Worm (Caenorhabditis elegans) whole organism, late embryonic: ENCODE measurements around the gene F55A4.13.
A peak's percentile ranks its signal among the peaks of the same experiment; 100 is the strongest.

Source experiments
- C08G9.2 ChIP-seq: sonication (generic microtip); optimal IDR thresholded peaks from 2 replicates; lab custom pipeline; 2016; ENCODE audit warnings: mild to moderate bottlenecking, missing genetic modification characterization, moderate library complexity, missing compliant biosample characterization
- F13H6.1 ChIP-seq: sonication (generic microtip); optimal IDR thresholded peaks from 2 replicates; lab custom pipeline; 2016; ENCODE audit warnings: missing genetic modification characterization, missing compliant biosample characterization
- K09A11.1 ChIP-seq: sonication (generic microtip); optimal IDR thresholded peaks from 2 replicates; lab custom pipeline; 2017; ENCODE audit warnings: antibody characterized with exemption, mild to moderate bottlenecking, missing genetic modification characterization, missing compliant biosample characterization; ENCODE audit not compliant: insufficient read depth
- Y22D7AL.16 ChIP-seq: sonication (generic microtip); optimal IDR thresholded peaks from 2 replicates; lab custom pipeline; 2016; ENCODE audit warnings: missing genetic modification characterization, missing compliant biosample characterization
- ceh-18 ChIP-seq: sonication (generic microtip); optimal IDR thresholded peaks from 2 replicates; lab custom pipeline; 2016; ENCODE audit warnings: missing genetic modification characterization, missing compliant biosample characterization
- ceh-19 ChIP-seq: fragments of 200-800 bp; sonication (Bioruptor generic); optimal IDR thresholded peaks from 2 replicates; lab custom pipeline; 2018; ENCODE audit warnings: mild to moderate bottlenecking, missing genetic modification characterization, missing compliant biosample characterization
- ceh-2 ChIP-seq: sonication (generic microtip); optimal IDR thresholded peaks from 2 replicates; lab custom pipeline; 2016; ENCODE audit warnings: missing genotype, missing genetic modification characterization, missing compliant biosample characterization
- ceh-24 ChIP-seq: sonication (generic microtip); optimal IDR thresholded peaks from 2 replicates; lab custom pipeline; 2016; ENCODE audit warnings: mild to moderate bottlenecking, missing genetic modification characterization, missing compliant biosample characterization
- ceh-30 ChIP-seq: fragments of 150-350 bp; optimal IDR thresholded peaks from 2 replicates; lab custom pipeline; 2014; ENCODE audit warnings: missing biosample characterization, missing genetic modification characterization
- ceh-31 ChIP-seq: sonication (generic microtip); optimal IDR thresholded peaks from 2 replicates; lab custom pipeline; 2016; ENCODE audit warnings: missing genetic modification characterization, missing compliant biosample characterization
- ceh-6 ChIP-seq: fragments of 200-800 bp; sonication (Bioruptor generic); optimal IDR thresholded peaks from 2 replicates; lab custom pipeline; 2018; ENCODE audit warnings: mild to moderate bottlenecking, missing genetic modification characterization, missing compliant biosample characterization
- dmd-4 ChIP-seq: sonication (generic microtip); optimal IDR thresholded peaks from 2 replicates; lab custom pipeline; 2016; ENCODE audit warnings: borderline replicate concordance, missing genetic modification characterization, missing compliant biosample characterization
- dve-1 ChIP-seq: sonication (generic microtip); optimal IDR thresholded peaks from 2 replicates; lab custom pipeline; 2017; ENCODE audit warnings: antibody characterized with exemption, mild to moderate bottlenecking, missing genetic modification characterization, missing compliant biosample characterization
- fax-1 ChIP-seq: sonication (generic microtip); optimal IDR thresholded peaks from 2 replicates; lab custom pipeline; 2016; ENCODE audit warnings: missing genotype, missing genetic modification characterization, missing compliant biosample characterization
- fkh-6 ChIP-seq: sonication (generic microtip); optimal IDR thresholded peaks from 2 replicates; lab custom pipeline; 2016; ENCODE audit warnings: missing genetic modification characterization, missing compliant biosample characterization
- hlh-13 ChIP-seq: fragments of 200-800 bp; sonication (Bioruptor generic); optimal IDR thresholded peaks from 2 replicates; lab custom pipeline; 2018; ENCODE audit warnings: mild to moderate bottlenecking, missing genetic modification characterization, missing compliant biosample characterization
- hlh-15 ChIP-seq: sonication (generic microtip); optimal IDR thresholded peaks from 2 replicates; lab custom pipeline; 2016; ENCODE audit warnings: missing genetic modification characterization, missing compliant biosample characterization
- hlh-8 ChIP-seq: sonication (generic microtip); optimal IDR thresholded peaks from 2 replicates; lab custom pipeline; 2016; ENCODE audit warnings: missing genotype, missing genetic modification characterization, missing compliant biosample characterization
- madf-2 ChIP-seq: sonication (generic microtip); optimal IDR thresholded peaks from 2 replicates; lab custom pipeline; 2017; ENCODE audit warnings: missing genetic modification characterization, missing compliant biosample characterization
- nfya-1 ChIP-seq: sonication (generic microtip); optimal IDR thresholded peaks from 2 replicates; lab custom pipeline; 2017; ENCODE audit warnings: missing genetic modification characterization, mild to moderate bottlenecking, missing compliant biosample characterization, antibody characterized with exemption, moderate library complexity
- nhr-11 ChIP-seq: fragments of 150-350 bp; optimal IDR thresholded peaks from 2 replicates; lab custom pipeline; 2014; ENCODE audit warnings: missing biosample characterization, missing genetic modification characterization
- npax-4 ChIP-seq: sonication (generic microtip); optimal IDR thresholded peaks from 2 replicates; lab custom pipeline; 2016; ENCODE audit warnings: missing genetic modification characterization, missing compliant biosample characterization
- odd-2 ChIP-seq: sonication (generic microtip); optimal IDR thresholded peaks from 2 replicates; lab custom pipeline; 2017; ENCODE audit warnings: antibody characterized with exemption, mild to moderate bottlenecking, missing genetic modification characterization, missing compliant biosample characterization
- pag-3 ChIP-seq: sonication (generic microtip); optimal IDR thresholded peaks from 2 replicates; lab custom pipeline; 2016; ENCODE audit warnings: missing compliant biosample characterization, missing genetic modification characterization, borderline replicate concordance
- pha-2 ChIP-seq: sonication (generic microtip); optimal IDR thresholded peaks from 2 replicates; lab custom pipeline; 2017; ENCODE audit warnings: mild to moderate bottlenecking, missing genetic modification characterization, missing compliant biosample characterization
- ref-2 ChIP-seq: sonication (generic microtip); optimal IDR thresholded peaks from 2 replicates; lab custom pipeline; 2016; ENCODE audit warnings: missing genetic modification characterization, missing compliant biosample characterization
- rnt-1 ChIP-seq: sonication (generic microtip); optimal IDR thresholded peaks from 2 replicates; lab custom pipeline; 2016; ENCODE audit warnings: missing genetic modification characterization, missing compliant biosample characterization
- sdc-2 ChIP-seq: sonication (generic microtip); optimal IDR thresholded peaks from 2 replicates; lab custom pipeline; 2016; ENCODE audit warnings: missing genotype, missing genetic modification characterization, missing compliant biosample characterization
- sox-2 ChIP-seq: fragments of 200-800 bp; sonication (Bioruptor generic); IDR thresholded peaks from 2 replicates; pipeline ENCODE4 v1.3.6; 2022; ENCODE audit warnings: missing genetic modification reagents, missing genetic modification characterization, missing compliant biosample characterization
- sox-4 ChIP-seq: sonication (generic microtip); optimal IDR thresholded peaks from 2 replicates; lab custom pipeline; 2017; ENCODE audit warnings: mild to moderate bottlenecking, missing genetic modification characterization, inconsistent platforms, missing compliant biosample characterization
- syd-9 ChIP-seq: sonication (generic microtip); optimal IDR thresholded peaks from 2 replicates; lab custom pipeline; 2016; ENCODE audit warnings: mild to moderate bottlenecking, missing genetic modification characterization, moderate library complexity, missing compliant biosample characterization
- tbx-2 ChIP-seq: sonication (generic microtip); optimal IDR thresholded peaks from 2 replicates; lab custom pipeline; 2016; ENCODE audit warnings: missing genetic modification characterization, missing compliant biosample characterization
- tbx-7 ChIP-seq: sonication (generic microtip); optimal IDR thresholded peaks from 2 replicates; lab custom pipeline; 2016; ENCODE audit warnings: missing genotype, missing genetic modification characterization, missing compliant biosample characterization
- ttx-3 ChIP-seq: sonication (generic microtip); optimal IDR thresholded peaks from 2 replicates; lab custom pipeline; 2016; ENCODE audit warnings: missing genetic modification reagents, missing genetic modification characterization, missing compliant biosample characterization
- unc-3 ChIP-seq, 2 experiments: fragments of 200-800 bp in 1 of 2; sonication (Bioruptor generic) in 1 of 2; sonication (generic microtip) in 1 of 2; conservative IDR thresholded peaks in 1 of 2; optimal IDR thresholded peaks in 1 of 2; 2 replicates each; pipeline versions ENCODE4 v1.3.6 to Lab custom; 2016 to 2022; ENCODE audit warnings: missing compliant biosample characterization in 2 of 2, missing genetic modification characterization in 2 of 2, missing genetic modification reagents in 1 of 2
- unc-42 ChIP-seq: sonication (generic microtip); optimal IDR thresholded peaks from 2 replicates; lab custom pipeline; 2016; ENCODE audit warnings: missing genotype, missing genetic modification characterization, missing compliant biosample characterization
- unc-86 ChIP-seq: sonication (generic microtip); optimal IDR thresholded peaks from 2 replicates; lab custom pipeline; 2016; ENCODE audit warnings: missing genetic modification characterization, missing compliant biosample characterization
- zip-5 ChIP-seq: sonication (generic microtip); optimal IDR thresholded peaks from 2 replicates; lab custom pipeline; 2016; ENCODE audit warnings: missing genetic modification characterization, missing compliant biosample characterization
- ztf-16 ChIP-seq: sonication (generic microtip); optimal IDR thresholded peaks from 2 replicates; lab custom pipeline; 2017; ENCODE audit warnings: missing genetic modification characterization, missing compliant biosample characterization

F55A4.13 gene

DNA sequence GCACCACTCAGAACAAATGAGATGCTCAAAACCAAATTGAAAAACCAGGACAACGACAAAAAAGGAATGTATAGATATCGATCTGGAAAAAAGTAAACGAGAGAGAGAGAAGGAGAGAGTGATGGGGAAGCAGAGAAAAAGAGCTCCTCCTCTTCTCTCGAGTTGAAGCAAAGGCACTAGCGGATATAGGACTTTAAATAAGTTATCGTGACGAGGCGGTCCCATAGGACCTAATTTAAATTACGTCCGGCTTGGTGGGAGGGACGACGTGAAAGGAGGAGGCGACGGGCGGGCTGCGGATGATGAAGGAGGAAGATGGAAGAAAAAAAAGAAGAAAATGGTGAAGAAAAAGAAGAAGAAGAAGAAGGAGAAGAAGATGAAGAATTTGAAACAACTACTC, 1.2 kb upstream of the F55A4.13 start (continued):
- no peak for TF ChIP-seq tbx-7
- peak; percentile 28 for TF ChIP-seq ceh-19 (GFP tag; lab: Kevin White, UChicago)
- no peak for TF ChIP-seq hlh-15 (tag; lab: Kevin White, UChicago)
- TF ChIP-seq zip-5 (tag; lab: Kevin White, UChicago): no peak
- TF ChIP-seq sox-2 (GFP tag; lab: Robert Waterston, UW): no peak
- TF ChIP-seq dmd-4 (tag; lab: Kevin White, UChicago): no peak
- TF ChIP-seq unc-3 (GFP tag; conservative IDR thresholded peaks at IDR 0.05; lab: Robert Waterston, UW): no peak
- TF ChIP-seq unc-3 (tag; optimal IDR thresholded peaks at IDR 0.05; lab: Kevin White, UChicago): peak; percentile 22
- TF ChIP-seq ttx-3 (tag; lab: Kevin White, UChicago): no peak
- peak; percentile 9 for TF ChIP-seq nfya-1 (tag; lab: Kevin White, UChicago)
- TF ChIP-seq ceh-6 (GFP tag; lab: Kevin White, UChicago): no peak
- no peak for TF ChIP-seq rnt-1 (tag; lab: Kevin White, UChicago)
- peak; percentile 17 for TF ChIP-seq ceh-18
- TF ChIP-seq syd-9 (tag; lab: Kevin White, UChicago): no peak
- TF ChIP-seq pha-2 (tag; lab: Kevin White, UChicago): no peak
- peak; percentile 99 for TF ChIP-seq unc-42 (tag; lab: Kevin White, UChicago)
- no peak for TF ChIP-seq hlh-13
- TF ChIP-seq odd-2 (tag; lab: Kevin White, UChicago): no peak
- no peak for TF ChIP-seq nhr-11 (tag; lab: Kevin White, UChicago)
- TF ChIP-seq ref-2 (tag; lab: Kevin White, UChicago): no peak
- TF ChIP-seq tbx-2: peak; percentile 40
- TF ChIP-seq C08G9.2 (tag; lab: Kevin White, UChicago): peak; percentile 25
- no peak for TF ChIP-seq madf-2 (tag; lab: Kevin White, UChicago)
- no peak for TF ChIP-seq ceh-2
- no peak for TF ChIP-seq ztf-16 (tag; lab: Kevin White, UChicago)
- TF ChIP-seq ceh-31 (tag; lab: Kevin White, UChicago): peak; percentile 75
- no peak for TF ChIP-seq fkh-6
- TF ChIP-seq, all 69 proteins: peak for 13

DNA sequence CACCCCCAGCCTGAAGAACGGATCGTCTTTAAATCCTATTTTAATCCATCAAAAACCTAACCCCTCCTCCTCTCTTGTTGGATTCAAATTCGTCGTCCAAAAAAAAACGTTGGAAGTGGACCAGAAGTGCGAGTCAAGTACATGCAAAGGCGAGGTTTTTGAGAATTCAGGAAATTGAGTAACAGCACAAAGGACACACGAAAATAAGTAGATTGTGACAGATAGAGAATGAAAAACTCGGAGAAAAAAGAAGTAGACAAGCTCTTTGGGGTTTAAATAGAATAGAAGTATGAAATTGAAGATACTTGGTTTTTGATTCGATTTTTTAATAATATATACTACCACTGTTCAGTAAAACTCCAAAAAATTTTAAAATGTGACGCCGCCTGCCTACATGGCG, 2.6 kb downstream of the F55A4.13 start:
- TF ChIP-seq ceh-19 (GFP tag; lab: Kevin White, UChicago) (no peak), unc-42 (tag; lab: Kevin White, UChicago) (peak; percentile 70)

DNA sequence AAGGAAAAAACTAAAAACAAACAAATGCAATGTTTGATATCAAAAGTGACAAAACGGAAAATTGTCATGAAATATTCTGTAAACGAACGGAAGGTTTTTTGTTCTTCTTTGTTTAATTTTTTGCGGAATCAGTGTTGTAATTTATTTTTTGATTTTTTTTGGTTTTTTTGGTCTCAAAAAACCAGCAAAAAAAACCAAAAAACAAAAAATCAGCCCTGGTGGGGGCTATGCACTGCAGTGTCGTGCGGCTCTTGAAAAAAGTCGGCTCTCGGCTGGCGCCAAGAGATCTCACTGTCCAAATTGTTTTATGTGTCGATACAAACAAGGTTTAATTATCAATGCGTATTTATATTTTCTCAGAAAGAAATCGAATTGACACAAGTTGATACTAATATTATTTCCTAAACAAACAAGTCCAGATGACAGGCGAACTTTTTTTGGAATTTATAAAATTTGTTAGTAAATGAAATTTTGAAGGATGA, 4.9 kb downstream of the F55A4.13 start:
- no peak for TF ChIP-seq Y22D7AL.16
- TF ChIP-seq C08G9.2 (tag; lab: Kevin White, UChicago): no peak
- TF ChIP-seq unc-86: no peak
- no peak for TF ChIP-seq ceh-24 (tag; lab: Kevin White, UChicago)
- TF ChIP-seq F13H6.1 (tag; lab: Kevin White, UChicago): no peak
- TF ChIP-seq sdc-2 (tag; lab: Kevin White, UChicago): no peak
- no peak for TF ChIP-seq pag-3
- TF ChIP-seq hlh-8 (tag; lab: Kevin White, UChicago): no peak
- no peak for TF ChIP-seq ceh-2
- no peak for TF ChIP-seq rnt-1 (tag; lab: Kevin White, UChicago)
- TF ChIP-seq madf-2 (tag; lab: Kevin White, UChicago): no peak
- TF ChIP-seq sox-4: no peak
- no peak for TF ChIP-seq dve-1 (tag; lab: Kevin White, UChicago)
- TF ChIP-seq K09A11.1 (tag; lab: Kevin White, UChicago): no peak
- TF ChIP-seq fax-1 (tag; lab: Kevin White, UChicago): no peak
- TF ChIP-seq npax-4: no peak
- TF ChIP-seq pha-2 (tag; lab: Kevin White, UChicago): no peak
- TF ChIP-seq ceh-30 (tag; lab: Kevin White, UChicago): no peak
